2 worm cellular contexts compared by ENCODE assay signal in genomic region chrIV:15868288-15868687, ce11.
A peak's percentile ranks its signal among the peaks of the same experiment; 100 is the strongest.
TF ChIP-seq lines count a peak whose summit lies in the region.

No protein-coding gene starts in this region.

TF ChIP-seq in whole organism, L4 larva, 104 proteins besides CTCF, POLR2A, EP300 and RAD21:
- TF ChIP-seq aly-2 (tag; optimal IDR thresholded peaks at IDR 0.05; lab: Kevin White, UChicago) (no peak), dpl-1 (GFP tag; optimal IDR thresholded peaks at IDR 0.05; lab: Kevin White, UChicago) (no peak), snpc-1.2 (GFP tag; IDR thresholded peaks at IDR 0.05; lab: Robert Waterston, UW) (peak; percentile 69), madf-5 (GFP tag; IDR thresholded peaks at IDR 0.05; lab: Robert Waterston, UW) (no peak), egl-43 (GFP tag; IDR thresholded peaks at IDR 0.05; lab: Robert Waterston, UW) (no peak)

TF ChIP-seq in whole organism, young adult, 124 proteins besides CTCF, POLR2A, EP300 and RAD21:
- TF ChIP-seq mcd-1 (GFP tag; IDR thresholded peaks at IDR 0.05; lab: Robert Waterston, UW), result no peak
- TF ChIP-seq attf-6 (GFP tag; IDR thresholded peaks at IDR 0.05; lab: Robert Waterston, UW), result 0 out of 2 replicates have a peak, but pooled peaks have one; percentile 20
- no peak for TF ChIP-seq D2030.7 (GFP tag; IDR thresholded peaks at IDR 0.05; lab: Robert Waterston, UW)
- TF ChIP-seq ztf-22 (GFP tag; optimal IDR thresholded peaks at IDR 0.05; lab: Kevin White, UChicago), result no peak
- TF ChIP-seq nhr-80 (tag; optimal IDR thresholded peaks at IDR 0.05; lab: Kevin White, UChicago), result no peak
- TF ChIP-seq snpc-4 (GFP tag; optimal IDR thresholded peaks at IDR 0.05; lab: Kevin White, UChicago), result no peak
- TF ChIP-seq snpc-4 (tag; optimal IDR thresholded peaks at IDR 0.05; lab: Kevin White, UChicago), result peak in 3 of 4 experiments; percentile 32 to 56 (median 53)
- TF ChIP-seq ccch-3 (GFP tag; optimal IDR thresholded peaks at IDR 0.05; lab: Kevin White, UChicago), result no peak

Comparison
In these comparisons a context has a peak if more than half of its experiments do, and no peak if none do; other contexts are left out.
1. Of the 7 proteins assayed by ChIP-seq in both whole organism, young adult and whole organism, L4 larva: peak only in whole organism, young adult: snpc-4; only in whole organism, L4 larva: none; in both: none; in neither: 6.